Worm (Caenorhabditis elegans) whole organism, L3 larva: ENCODE measurements around the gene Y73C8B.5.

Experiments used
- ama-1 ChIP-seq: fragments of 150-350 bp; optimal IDR thresholded peaks from 2 replicates; lab custom pipeline; 2018
- elt-3 ChIP-seq, 3 experiments: fragments of 150-350 bp in 1 of 3; sonication (generic microtip) in 2 of 3; optimal IDR thresholded peaks; 2 replicates in 2 of 3; 4 replicates in 1 of 3; lab custom pipeline; 2014 to 2017; ENCODE audit warnings: missing biosample characterization in 3 of 3, missing genetic modification characterization in 3 of 3
- fkh-2 ChIP-seq: fragments of 150-350 bp; optimal IDR thresholded peaks from 2 replicates; lab custom pipeline; 2014; ENCODE audit warnings: missing biosample characterization, missing genetic modification reagents, missing genetic modification characterization
- fos-1 ChIP-seq: fragments of 150-350 bp; optimal IDR thresholded peaks from 2 replicates; lab custom pipeline; 2014; ENCODE audit warnings: missing biosample characterization, missing genetic modification characterization
- lin-15B ChIP-seq: fragments of 150-350 bp; optimal IDR thresholded peaks from 2 replicates; lab custom pipeline; 2014; ENCODE audit warnings: missing biosample characterization, missing genetic modification characterization
- lin-39 ChIP-seq: fragments of 150-350 bp; optimal IDR thresholded peaks from 2 replicates; lab custom pipeline; 2018; ENCODE audit warnings: missing biosample characterization, missing genetic modification reagents, missing genetic modification characterization
- lsy-12 ChIP-seq: sonication (generic microtip); optimal IDR thresholded peaks from 2 replicates; lab custom pipeline; 2016; ENCODE audit warnings: mild to moderate bottlenecking, missing genetic modification characterization, missing compliant biosample characterization
- nhr-28 ChIP-seq: fragments of 150-350 bp; optimal IDR thresholded peaks from 2 replicates; lab custom pipeline; 2014; ENCODE audit warnings: missing biosample characterization, missing genetic modification characterization
- nhr-76 ChIP-seq: fragments of 150-350 bp; sonication (generic microtip); optimal IDR thresholded peaks from 5 replicates; lab custom pipeline; 2014; ENCODE audit warnings: missing biosample characterization, missing genetic modification characterization
- skn-1 ChIP-seq: fragments of 150-350 bp; optimal IDR thresholded peaks from 2 replicates; lab custom pipeline; 2014; ENCODE audit warnings: missing biosample characterization, missing genetic modification characterization
- tbx-2 ChIP-seq: sonication (generic microtip); optimal IDR thresholded peaks from 2 replicates; lab custom pipeline; 2016; ENCODE audit warnings: mild to moderate bottlenecking, missing genetic modification characterization, missing compliant biosample characterization

ce11 chrV:3169838-3170237 lies 27.2 kb upstream of the Y73C8B.5 start, which contains the start of gene srbc-6:
- TF ChIP-seq tbx-2 (tag; lab: Kevin White, UChicago) (no peak), lin-15B (tag; lab: Kevin White, UChicago) (no peak), skn-1 (tag; lab: Kevin White, UChicago) (no peak), nhr-76 (tag; lab: Kevin White, UChicago) (no peak), nhr-28 (no peak), lsy-12 (tag; lab: Kevin White, UChicago) (no peak), lin-39 (tag; lab: Kevin White, UChicago) (no peak), ama-1 (lab: Kevin White, UChicago) (no peak), elt-3 (tag; optimal IDR thresholded peaks at IDR 0.05; lab: Kevin White, UChicago) (no peak), fkh-2 (tag; lab: Kevin White, UChicago) (no peak), fos-1 (no peak)
